Worm (Caenorhabditis elegans) whole organism, L4 larva: ENCODE results near the gene F32D8.8.

Experiments used
- T20F7.1 ChIP-seq: fragments of 200-800 bp; sonication (Bioruptor generic); optimal IDR thresholded peaks from 2 replicates; lab custom pipeline; 2018; ENCODE audit warnings: mild to moderate bottlenecking, missing genetic modification characterization, missing compliant biosample characterization
- Y48G9A.11 ChIP-seq: fragments of 200-800 bp; sonication (Bioruptor generic); IDR thresholded peaks from 2 replicates; pipeline ENCODE4 v1.3.6; 2022; ENCODE audit warnings: missing genetic modification reagents, missing genetic modification characterization, missing compliant biosample characterization
- Y75B8A.6 ChIP-seq: fragments of 200-800 bp; sonication (Bioruptor generic); IDR thresholded peaks from 2 replicates; pipeline ENCODE4 v1.3.6; 2022; ENCODE audit warnings: missing genetic modification reagents, missing genetic modification characterization, missing compliant biosample characterization
- ZK337.2 ChIP-seq: fragments of 200-800 bp; sonication (Bioruptor generic); IDR thresholded peaks from 2 replicates; pipeline ENCODE4 v1.3.6; 2022; ENCODE audit warnings: missing genetic modification reagents, missing genetic modification characterization, missing compliant biosample characterization
- aha-1 ChIP-seq: fragments of 150-350 bp; peaks from one replicate; lab custom pipeline; 2014; ENCODE audit warnings: missing biosample characterization, missing genetic modification characterization
- arid-1 ChIP-seq: fragments of 200-800 bp; sonication (Bioruptor generic); conservative IDR thresholded peaks from 2 replicates; pipeline ENCODE4 v1.3.6; 2022; ENCODE audit warnings: missing genetic modification reagents, missing genetic modification characterization, missing compliant biosample characterization
- attf-4 ChIP-seq: sonication (generic microtip); optimal IDR thresholded peaks from 3 replicates; lab custom pipeline; 2017; ENCODE audit warnings: missing biosample characterization, missing genetic modification characterization
- ceh-20 ChIP-seq: fragments of 200-800 bp; sonication (Bioruptor generic); IDR thresholded peaks from 2 replicates; pipeline ENCODE4 v1.3.6; 2022; ENCODE audit warnings: missing genetic modification reagents, missing genetic modification characterization, missing compliant biosample characterization
- ceh-82 ChIP-seq: sonication (generic microtip); optimal IDR thresholded peaks from 2 replicates; lab custom pipeline; 2017; ENCODE audit warnings: missing biosample characterization, missing genetic modification characterization
- cey-2 ChIP-seq: sonication (generic microtip); optimal IDR thresholded peaks from 3 replicates; lab custom pipeline; 2017; ENCODE audit warnings: missing genetic modification characterization, mild to moderate bottlenecking, missing compliant biosample characterization, antibody characterized with exemption, borderline replicate concordance; ENCODE audit not compliant: insufficient read depth
- ctbp-1 ChIP-seq: fragments of 200-800 bp; sonication (Bioruptor generic); IDR thresholded peaks from 2 replicates; pipeline ENCODE4 v1.3.6; 2022; ENCODE audit warnings: missing genetic modification reagents, missing genetic modification characterization, missing compliant biosample characterization
- daf-16 ChIP-seq, 3 experiments: sonication (generic microtip); optimal IDR thresholded peaks; 2 replicates each; lab custom pipeline; 2016 to 2017; ENCODE audit warnings: missing genetic modification characterization in 3 of 3, missing genetic modification reagents in 3 of 3, mild to moderate bottlenecking in 2 of 3, missing compliant biosample characterization in 2 of 3, missing biosample characterization in 1 of 3, moderate library complexity in 1 of 3
- daf-19 ChIP-seq: fragments of 200-800 bp; sonication (Bioruptor generic); conservative IDR thresholded peaks from 2 replicates; pipeline ENCODE4 v1.3.6; 2022; ENCODE audit warnings: missing genetic modification characterization, missing compliant biosample characterization
- dve-1 ChIP-seq: sonication (generic microtip); optimal IDR thresholded peaks from 2 replicates; lab custom pipeline; 2017; ENCODE audit warnings: antibody characterized with exemption, mild to moderate bottlenecking, missing genetic modification characterization, missing compliant biosample characterization; ENCODE audit not compliant: insufficient read depth
- fkh-10 ChIP-seq: fragments of 150-350 bp; optimal IDR thresholded peaks from 2 replicates; lab custom pipeline; 2014; ENCODE audit warnings: missing biosample characterization, missing genetic modification reagents, missing genetic modification characterization
- gei-8 ChIP-seq: fragments of 200-800 bp; sonication (Bioruptor generic); optimal IDR thresholded peaks from 2 replicates; lab custom pipeline; 2018; ENCODE audit warnings: mild to moderate bottlenecking, missing genetic modification characterization, missing compliant biosample characterization
- hif-1 ChIP-seq, 2 experiments: sonication (generic microtip); optimal IDR thresholded peaks; 2 replicates each; lab custom pipeline; 2016 to 2017; ENCODE audit warnings: missing compliant biosample characterization in 2 of 2, missing genetic modification characterization in 2 of 2, missing genetic modification reagents in 2 of 2, missing genotype in 2 of 2, mild to moderate bottlenecking in 1 of 2
- hlh-11 ChIP-seq: fragments of 200-800 bp; sonication (Bioruptor generic); optimal IDR thresholded peaks from 2 replicates; lab custom pipeline; 2018; ENCODE audit warnings: mild to moderate bottlenecking, missing genetic modification characterization, missing compliant biosample characterization
- hlh-30 ChIP-seq: sonication (generic microtip); optimal IDR thresholded peaks from 2 replicates; lab custom pipeline; 2017; ENCODE audit warnings: antibody characterized with exemption, mild to moderate bottlenecking, missing genetic modification characterization, missing compliant biosample characterization; ENCODE audit not compliant: insufficient read depth
- jun-1 ChIP-seq: fragments of 150-350 bp; optimal IDR thresholded peaks from 2 replicates; lab custom pipeline; 2014; ENCODE audit warnings: missing biosample characterization, missing genetic modification reagents, missing genetic modification characterization
- lim-7 ChIP-seq: fragments of 200-800 bp; sonication (Bioruptor generic); IDR thresholded peaks from 2 replicates; pipeline ENCODE4 v1.3.6; 2022; ENCODE audit warnings: missing genetic modification characterization, missing compliant biosample characterization
- lin-13 ChIP-seq: fragments of 150-350 bp; optimal IDR thresholded peaks from 2 replicates; lab custom pipeline; 2014; ENCODE audit warnings: missing biosample characterization, missing genetic modification reagents, missing genetic modification characterization
- lin-29 ChIP-seq: fragments of 200-800 bp; sonication (Bioruptor generic); IDR thresholded peaks from 2 replicates; pipeline ENCODE4 v1.3.6; 2022; ENCODE audit warnings: missing genetic modification reagents, missing genetic modification characterization, missing compliant biosample characterization
- lin-38 ChIP-seq: fragments of 200-800 bp; sonication (Bioruptor generic); IDR thresholded peaks from 2 replicates; pipeline ENCODE4 v1.3.6; 2022; ENCODE audit warnings: missing genetic modification reagents, missing genetic modification characterization, missing compliant biosample characterization
- lin-39 ChIP-seq: fragments of 150-350 bp; optimal IDR thresholded peaks from 2 replicates; lab custom pipeline; 2014; ENCODE audit warnings: missing biosample characterization, missing genetic modification reagents, missing genetic modification characterization
- lsy-2 ChIP-seq, 2 experiments: fragments of 150-350 bp in 1 of 2; sonication (generic microtip) in 1 of 2; optimal IDR thresholded peaks; 2 replicates each; lab custom pipeline; 2014 to 2017; ENCODE audit warnings: missing biosample characterization in 2 of 2, missing genetic modification characterization in 2 of 2
- mxl-2 ChIP-seq: fragments of 200-800 bp; sonication (Bioruptor generic); conservative IDR thresholded peaks from 2 replicates; pipeline ENCODE4 v1.3.6; 2022; ENCODE audit warnings: missing genetic modification reagents, missing genetic modification characterization, missing compliant biosample characterization
- mxl-3 ChIP-seq: fragments of 200-800 bp; sonication (Bioruptor generic); optimal IDR thresholded peaks from 2 replicates; lab custom pipeline; 2018; ENCODE audit warnings: mild to moderate bottlenecking, missing genetic modification characterization, missing compliant biosample characterization
- nhr-102 ChIP-seq: sonication (generic microtip); optimal IDR thresholded peaks from 2 replicates; lab custom pipeline; 2016; ENCODE audit warnings: mild to moderate bottlenecking, missing genetic modification characterization, moderate library complexity, missing compliant biosample characterization
- nhr-11 ChIP-seq: fragments of 150-350 bp; optimal IDR thresholded peaks from 2 replicates; lab custom pipeline; 2014; ENCODE audit warnings: missing biosample characterization, missing genetic modification characterization
- nhr-42 ChIP-seq: fragments of 200-800 bp; sonication (Bioruptor generic); IDR thresholded peaks from 2 replicates; pipeline ENCODE4 v1.3.6; 2022; ENCODE audit warnings: missing genetic modification characterization, missing compliant biosample characterization
- nhr-48 ChIP-seq: sonication (generic microtip); optimal IDR thresholded peaks from 2 replicates; lab custom pipeline; 2016; ENCODE audit warnings: mild to moderate bottlenecking, missing genetic modification characterization, missing compliant biosample characterization
- nhr-6 ChIP-seq: fragments of 150-350 bp; optimal IDR thresholded peaks from 2 replicates; lab custom pipeline; 2014; ENCODE audit warnings: missing biosample characterization, missing genetic modification characterization
- php-3 ChIP-seq: fragments of 200-800 bp; sonication (Bioruptor generic); IDR thresholded peaks from 2 replicates; pipeline ENCODE4 v1.3.6; 2022; ENCODE audit warnings: missing genetic modification reagents, missing genetic modification characterization, missing compliant biosample characterization
- rbr-2 ChIP-seq: sonication (generic microtip); optimal IDR thresholded peaks from 2 replicates; lab custom pipeline; 2016; ENCODE audit warnings: missing genotype, missing genetic modification characterization, missing compliant biosample characterization
- saeg-2 ChIP-seq: fragments of 200-800 bp; sonication (Bioruptor generic); IDR thresholded peaks from 2 replicates; pipeline ENCODE4 v1.3.6; 2022; ENCODE audit warnings: missing genetic modification reagents, missing genetic modification characterization, missing compliant biosample characterization
- skn-1 ChIP-seq: fragments of 150-350 bp; optimal IDR thresholded peaks from 2 replicates; lab custom pipeline; 2014; ENCODE audit warnings: missing biosample characterization, missing genetic modification characterization
- tag-97 ChIP-seq: fragments of 200-800 bp; sonication (Bioruptor generic); IDR thresholded peaks from 2 replicates; pipeline ENCODE4 v1.3.6; 2022; ENCODE audit warnings: missing genetic modification characterization, missing compliant biosample characterization
- unc-62 ChIP-seq, 3 experiments: fragments of 150-350 bp in 1 of 3; sonication (generic microtip); optimal IDR thresholded peaks in 2 of 3; peaks in 1 of 3; 1 replicate in 1 of 3; 2 replicates in 2 of 3; lab custom pipeline; 2014 to 2017; ENCODE audit warnings: missing biosample characterization in 3 of 3, missing genetic modification characterization in 3 of 3, missing genetic modification reagents in 3 of 3, missing genotype in 1 of 3
- zfp-3 ChIP-seq: fragments of 200-800 bp; sonication (Bioruptor generic); conservative IDR thresholded peaks from 2 replicates; pipeline ENCODE4 v1.3.6; 2022; ENCODE audit warnings: missing genetic modification reagents, missing genetic modification characterization, missing compliant biosample characterization
- zip-2 ChIP-seq: fragments of 150-350 bp; optimal IDR thresholded peaks from 2 replicates; lab custom pipeline; 2014; ENCODE audit warnings: missing biosample characterization, missing genetic modification characterization
- ztf-7 ChIP-seq: fragments of 150-350 bp; optimal IDR thresholded peaks from 2 replicates; lab custom pipeline; 2014; ENCODE audit warnings: missing biosample characterization, missing genetic modification characterization

The F32D8.8 gene

DNA sequence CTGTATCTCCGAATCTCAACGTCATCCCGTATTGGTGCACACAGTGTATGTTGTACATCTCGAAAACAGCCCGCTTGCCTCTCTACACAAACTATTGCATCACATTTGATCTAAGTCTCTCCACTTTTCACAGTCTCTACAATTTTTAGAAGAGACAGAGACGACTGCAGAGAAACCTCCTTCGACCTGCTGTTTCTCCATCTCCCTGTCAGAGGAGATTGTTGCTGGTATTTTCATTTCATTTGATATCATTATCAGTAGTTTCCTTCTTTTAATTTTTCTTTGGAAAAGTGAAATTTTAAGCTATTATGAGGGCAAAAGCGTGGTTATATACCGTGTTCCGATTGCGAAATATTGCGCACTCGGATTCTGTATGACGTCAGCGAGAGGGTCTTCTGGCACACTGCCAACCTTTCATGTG lies 38.0 kb upstream of the F32D8.8 start (continued):
- TF ChIP-seq unc-62 (GFP tag; optimal IDR thresholded peaks at IDR 0.05 in 1 of 2; lab: Kevin White, UChicago) = peak in 1 of 2 experiments; percentile 96
- no peak for TF ChIP-seq unc-62 (tag; optimal IDR thresholded peaks at IDR 0.05; lab: Kevin White, UChicago)
- peak; percentile 88 for TF ChIP-seq dve-1 (tag; lab: Kevin White, UChicago)
- peak; percentile 38 for TF ChIP-seq lin-38 (GFP tag; lab: Robert Waterston, UW)
- 0 out of 2 replicates have a peak, but pooled peaks have one; percentile 23 for TF ChIP-seq daf-19 (GFP tag; lab: Robert Waterston, UW)
- peak in 1 of 2 experiments; percentile 73 for TF ChIP-seq lsy-2 (tag; optimal IDR thresholded peaks at IDR 0.05; lab: Kevin White, UChicago)
- TF ChIP-seq hlh-11 (tag; lab: Kevin White, UChicago) = peak; percentile 95
- TF ChIP-seq hif-1 (tag; optimal IDR thresholded peaks at IDR 0.05; lab: Kevin White, UChicago) = peak in 1 of 2 experiments; percentile 51
- TF ChIP-seq mxl-3 = peak; percentile 75
- no peak for TF ChIP-seq lim-7 (GFP tag; lab: Robert Waterston, UW)
- 0 out of 2 replicates have a peak, but pooled peaks have one; percentile 10 for TF ChIP-seq arid-1
- peak; percentile 82 for TF ChIP-seq nhr-102 (tag; lab: Kevin White, UChicago)
- no peak for TF ChIP-seq daf-16 (GFP tag; optimal IDR thresholded peaks at IDR 0.05; lab: Kevin White, UChicago)
- peak; percentile 93 for TF ChIP-seq daf-16 (tag; optimal IDR thresholded peaks at IDR 0.05; lab: Kevin White, UChicago)
- TF ChIP-seq T20F7.1 (GFP tag; lab: Kevin White, UChicago) = peak; percentile 28
- TF ChIP-seq ceh-82 (tag; lab: Kevin White, UChicago) = no peak

DNA sequence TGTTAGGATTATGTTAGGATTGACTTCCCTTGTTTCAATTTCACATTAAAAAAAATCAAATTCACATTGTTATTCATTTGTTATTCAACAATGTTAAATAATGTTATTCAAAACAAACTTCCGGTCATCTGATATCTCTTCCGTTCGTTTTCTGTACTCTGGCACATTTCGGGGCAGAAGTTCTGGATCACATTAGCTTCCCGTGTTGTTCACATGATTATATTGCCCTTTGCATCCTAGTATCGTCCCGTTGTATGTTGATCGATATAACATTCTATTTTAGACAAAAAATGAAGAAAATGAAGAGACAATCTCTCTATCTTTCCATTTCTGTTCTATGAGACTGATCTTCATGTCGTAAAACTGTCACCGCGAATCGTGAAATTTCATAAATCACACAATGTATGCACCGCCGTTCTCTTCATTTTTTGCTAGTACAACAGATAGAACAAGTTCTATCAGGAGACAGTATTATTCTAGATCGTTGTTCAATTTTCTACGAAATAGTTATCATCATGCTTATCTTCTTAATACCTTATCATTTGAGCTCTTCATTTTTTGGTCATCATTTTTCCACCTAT lies 37.5 kb upstream of the F32D8.8 start:
- TF ChIP-seq php-3 (GFP tag; lab: Robert Waterston, UW) = peak; percentile 84
- TF ChIP-seq ceh-20 (GFP tag; lab: Robert Waterston, UW) = peak; percentile 32; the same call in 1 of the 2 replicates
- peak; percentile 72 for TF ChIP-seq aha-1 (tag; lab: Kevin White, UChicago)
- TF ChIP-seq dve-1 (tag; lab: Kevin White, UChicago) = peak; percentile 46
- TF ChIP-seq ctbp-1 (GFP tag; lab: Robert Waterston, UW) = no peak
- no peak for TF ChIP-seq lin-13 (GFP tag; lab: Kevin White, UChicago)
- peak; percentile 96 for TF ChIP-seq mxl-2 (GFP tag; lab: Robert Waterston, UW)
- TF ChIP-seq unc-62 (GFP tag; optimal IDR thresholded peaks at IDR 0.05 in 1 of 2; lab: Kevin White, UChicago) = peak in 1 of 2 experiments; percentile 44
- TF ChIP-seq unc-62 (tag; optimal IDR thresholded peaks at IDR 0.05; lab: Kevin White, UChicago) = no peak
- TF ChIP-seq nhr-42 (GFP tag; lab: Robert Waterston, UW) = no peak
- TF ChIP-seq hlh-30 (tag; lab: Kevin White, UChicago) = peak; percentile 80

DNA sequence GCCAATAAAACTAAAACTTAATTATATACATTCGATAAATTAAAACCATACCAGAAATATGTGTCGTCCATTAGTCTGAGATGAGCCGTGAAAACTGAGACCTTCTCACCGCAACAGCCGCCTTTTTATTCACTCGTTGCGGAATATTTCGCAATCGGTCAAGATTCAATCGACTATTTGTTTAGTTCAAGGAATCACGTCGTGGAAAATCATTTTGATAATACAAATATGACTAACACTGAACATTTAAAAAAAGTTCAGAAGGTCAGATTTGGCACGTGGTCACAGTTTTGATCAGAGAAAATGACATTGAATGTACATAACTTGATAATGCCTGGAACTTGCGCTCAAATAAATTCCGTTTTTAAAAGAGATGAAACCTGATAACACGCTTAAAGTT lies 36.2 kb upstream of the F32D8.8 start, which contains the start of gene F17C11.11:
Gene F17C11.11 (minus strand): TSS at position 79 of the 400 bp plus-strand sequence.
- TF ChIP-seq ZK337.2 (GFP tag; lab: Robert Waterston, UW) (no peak), daf-16 (GFP tag; optimal IDR thresholded peaks at IDR 0.05; lab: Kevin White, UChicago) (no peak), daf-16 (tag; optimal IDR thresholded peaks at IDR 0.05; lab: Kevin White, UChicago) (peak; percentile 77), cey-2 (tag; lab: Kevin White, UChicago) (peak; percentile 43), tag-97 (no peak), aha-1 (tag; lab: Kevin White, UChicago) (peak; percentile 83), attf-4 (tag; lab: Kevin White, UChicago) (no peak), mxl-3 (peak; percentile 35), ceh-82 (tag; lab: Kevin White, UChicago) (no peak), nhr-48 (peak; percentile 24), lim-7 (GFP tag; lab: Robert Waterston, UW) (no peak), fkh-10 (GFP tag; lab: Kevin White, UChicago) (no peak), Y48G9A.11 (GFP tag; lab: Robert Waterston, UW) (no peak), lin-39 (tag; lab: Kevin White, UChicago) (no peak), lin-29 (GFP tag; lab: Robert Waterston, UW) (no peak), hlh-11 (tag; lab: Kevin White, UChicago) (peak; percentile 63), ztf-7 (tag; lab: Kevin White, UChicago) (peak; percentile 76), skn-1 (tag; lab: Kevin White, UChicago) (no peak), lsy-2 (tag; optimal IDR thresholded peaks at IDR 0.05; lab: Kevin White, UChicago) (no peak), jun-1 (tag; lab: Kevin White, UChicago) (no peak), gei-8 (GFP tag; lab: Kevin White, UChicago) (no peak), unc-62 (GFP tag; optimal IDR thresholded peaks at IDR 0.05 in 1 of 2; lab: Kevin White, UChicago) (no peak), unc-62 (tag; optimal IDR thresholded peaks at IDR 0.05; lab: Kevin White, UChicago) (no peak), rbr-2 (tag; lab: Kevin White, UChicago) (no peak), nhr-11 (tag; lab: Kevin White, UChicago) (no peak), hif-1 (tag; optimal IDR thresholded peaks at IDR 0.05; lab: Kevin White, UChicago) (peak in 1 of 2 experiments; percentile 6), nhr-6 (tag; lab: Kevin White, UChicago) (peak; percentile 36), zip-2 (tag; lab: Kevin White, UChicago) (peak; percentile 96), dve-1 (tag; lab: Kevin White, UChicago) (peak; percentile 88), Y75B8A.6 (GFP tag; lab: Robert Waterston, UW) (no peak), zfp-3 (GFP tag; lab: Robert Waterston, UW) (no peak), saeg-2 (GFP tag; lab: Robert Waterston, UW) (no peak)
